Worm (Caenorhabditis elegans) whole organism, mixed stage, embryonic: ENCODE measurements around the gene ttr-26.
A peak's percentile ranks its signal among the peaks of the same experiment; 100 is the strongest.

Experiments used
- sem-2 ChIP-seq: fragments of 200-800 bp; sonication (Bioruptor generic); optimal IDR thresholded peaks from 2 replicates; lab custom pipeline; 2018; ENCODE audit warnings: mild to moderate bottlenecking, missing genetic modification characterization, missing compliant biosample characterization
- unc-39 ChIP-seq: fragments of 150-350 bp; optimal IDR thresholded peaks from 2 replicates; lab custom pipeline; 2014; ENCODE audit warnings: missing biosample characterization, missing genetic modification characterization

Gene ttr-26

DNA sequence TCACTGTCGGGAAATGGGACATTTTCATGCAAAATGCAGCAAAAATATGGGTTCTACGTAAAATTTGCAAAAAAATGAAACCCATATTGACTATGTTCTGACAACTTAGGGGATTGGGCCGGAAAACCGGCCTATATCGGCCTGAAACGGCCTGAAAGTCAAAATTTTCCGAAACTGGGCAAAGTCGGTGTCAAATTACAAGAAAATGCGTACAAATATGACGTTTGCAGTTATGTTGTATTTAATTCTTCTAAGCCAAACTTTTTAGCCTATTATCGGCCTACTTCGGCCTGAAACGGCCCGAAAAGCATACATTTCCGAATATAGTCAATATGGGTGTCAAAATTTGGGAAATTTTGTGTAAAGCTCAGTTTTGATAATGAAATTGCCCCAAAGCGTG lies 48.2 kb downstream of the ttr-26 start:
- TF ChIP-seq unc-39, result peak; percentile 85
- TF ChIP-seq sem-2, result no peak
